Fruit fly (Drosophila melanogaster) whole organism, embryonic: ENCODE results near the gene mRpL10.
A peak's percentile ranks its signal among the peaks of the same experiment; 100 is the strongest.

Experiments
- Antp ChIP-seq: fragments of 200-800 bp; sonication (Bioruptor generic); optimal IDR thresholded peaks from 3 replicates; lab custom pipeline; 2016; ENCODE audit warnings: missing biosample characterization, missing genetic modification characterization
- Atf6 ChIP-seq: fragments of 200-800 bp; sonication (Bioruptor generic); IDR thresholded peaks from 2 replicates; pipeline ENCODE4 v1.3.6; 2022; ENCODE audit warnings: missing biosample characterization, missing genetic modification characterization
- Awh ChIP-seq: fragments of 200-800 bp; sonication (Bioruptor generic); IDR thresholded peaks from 2 replicates; pipeline ENCODE4, ENCODE4 v1.3.6; 2022; ENCODE audit warnings: missing biosample characterization, missing genetic modification characterization
- Bgb ChIP-seq: fragments of 200-800 bp; sonication (Bioruptor generic); IDR thresholded peaks from 2 replicates; pipeline ENCODE4 v1.3.6; 2022; ENCODE audit warnings: missing biosample characterization, missing genetic modification characterization; ENCODE audit not compliant: partially characterized antibody
- CG10565 ChIP-seq: fragments of 200-800 bp; sonication (Bioruptor generic); optimal IDR thresholded peaks from 3 replicates; lab custom pipeline; 2016; ENCODE audit warnings: missing biosample characterization, mild to moderate bottlenecking, missing genetic modification characterization
- CG11093 ChIP-seq: fragments of 200-800 bp; sonication (Bioruptor generic); IDR thresholded peaks from 3 replicates; pipeline ENCODE4 v1.3.6; 2022; ENCODE audit warnings: missing biosample characterization, missing genetic modification characterization
- CG12104 ChIP-seq: fragments of 200-800 bp; sonication (Bioruptor generic); optimal IDR thresholded peaks from 3 replicates; lab custom pipeline; 2016; ENCODE audit warnings: missing biosample characterization, missing genetic modification characterization
- CG13287 ChIP-seq: fragments of 200-800 bp; sonication (Bioruptor generic); IDR thresholded peaks from 2 replicates; pipeline ENCODE4 v1.3.6; 2022; ENCODE audit warnings: missing biosample characterization, missing genetic modification characterization; ENCODE audit not compliant: partially characterized antibody
- CG13424 ChIP-seq: fragments of 200-800 bp; sonication (Bioruptor generic); optimal IDR thresholded peaks from 2 replicates; lab custom pipeline; 2019; ENCODE audit warnings: missing biosample characterization, mild to moderate bottlenecking, missing genetic modification characterization, moderate library complexity
- CG16815 ChIP-seq: fragments of 200-800 bp; sonication (Bioruptor generic); optimal IDR thresholded peaks from 3 replicates; lab custom pipeline; 2017; ENCODE audit warnings: missing biosample characterization, mild to moderate bottlenecking, missing genetic modification characterization
- CG17186 ChIP-seq: fragments of 200-800 bp; sonication (Bioruptor generic); optimal IDR thresholded peaks from 3 replicates; lab custom pipeline; 2017; ENCODE audit warnings: missing biosample characterization, missing genetic modification reagents, missing genetic modification characterization
- CG34376 ChIP-seq: fragments of 200-800 bp; sonication (Bioruptor generic); optimal IDR thresholded peaks from 2 replicates; lab custom pipeline; 2018; ENCODE audit warnings: missing biosample characterization, mild to moderate bottlenecking, missing genetic modification characterization
- CG4404 ChIP-seq: fragments of 200-800 bp; sonication (Bioruptor generic); IDR thresholded peaks from 2 replicates; pipeline ENCODE4 v1.3.6; 2022; ENCODE audit warnings: missing biosample characterization, missing genetic modification characterization
- CG6175 ChIP-seq: fragments of 200-800 bp; sonication (Bioruptor generic); IDR thresholded peaks from 3 replicates; pipeline ENCODE4 v1.3.6; 2022; ENCODE audit warnings: missing biosample characterization, missing genetic modification characterization
- CG6765 ChIP-seq: fragments of 200-800 bp; sonication (Bioruptor generic); optimal IDR thresholded peaks from 3 replicates; lab custom pipeline; 2017; ENCODE audit warnings: missing biosample characterization, mild to moderate bottlenecking, missing genetic modification characterization
- CG7271 ChIP-seq: fragments of 200-800 bp; sonication (Bioruptor generic); optimal IDR thresholded peaks from 2 replicates; lab custom pipeline; 2018; ENCODE audit warnings: missing biosample characterization, mild to moderate bottlenecking, missing genetic modification characterization, moderate library complexity
- CG8924 ChIP-seq: fragments of 200-800 bp; optimal IDR thresholded peaks from 3 replicates; lab custom pipeline; 2019; ENCODE audit warnings: missing biosample characterization, mild to moderate bottlenecking, missing genetic modification characterization, moderate library complexity
- CG9215 ChIP-seq: fragments of 200-800 bp; sonication (Bioruptor generic); IDR thresholded peaks from 2 replicates; pipeline ENCODE4 v1.3.6; 2022; ENCODE audit warnings: missing biosample characterization, missing genetic modification characterization
- CG9932 ChIP-seq: fragments of 200-800 bp; sonication (Bioruptor generic); IDR thresholded peaks from 2 replicates; pipeline ENCODE4 v1.3.6; 2022; ENCODE audit warnings: missing biosample characterization, missing genetic modification characterization
- CTCF ChIP-seq: fragments of 200-800 bp; sonication (Bioruptor generic); optimal IDR thresholded peaks from 2 replicates; lab custom pipeline; 2017; ENCODE audit warnings: missing biosample characterization, mild to moderate bottlenecking, missing genetic modification characterization, moderate library complexity
- Hey ChIP-seq: fragments of 200-800 bp; sonication (Bioruptor generic); optimal IDR thresholded peaks from 3 replicates; lab custom pipeline; 2018; ENCODE audit warnings: missing biosample characterization, mild to moderate bottlenecking, missing genetic modification characterization
- Hr39 ChIP-seq: fragments of >200 bp; optimal IDR thresholded peaks from 2 replicates; lab custom pipeline; 2017
- MBD-R2 ChIP-seq: fragments of 200-800 bp; sonication (Bioruptor generic); IDR thresholded peaks from 2 replicates; pipeline ENCODE4 v1.3.6; 2022; ENCODE audit warnings: missing biosample characterization, missing genetic modification characterization
- NFAT ChIP-seq: fragments of 200-800 bp; sonication (Bioruptor generic); IDR thresholded peaks from 2 replicates; pipeline ENCODE4 v1.3.6; 2022; ENCODE audit warnings: missing biosample characterization, missing genetic modification characterization
- Six4 ChIP-seq: fragments of 200-800 bp; sonication (Bioruptor generic); optimal IDR thresholded peaks from 2 replicates; lab custom pipeline; 2016; ENCODE audit warnings: missing biosample characterization, missing genetic modification characterization
- Sox100B ChIP-seq: fragments of 200-800 bp; sonication (Bioruptor generic); optimal IDR thresholded peaks from 3 replicates; lab custom pipeline; 2018; ENCODE audit warnings: missing biosample characterization, mild to moderate bottlenecking, missing genetic modification characterization
- Spps ChIP-seq: fragments of 200-800 bp; sonication (Bioruptor generic); optimal IDR thresholded peaks from 2 replicates; lab custom pipeline; 2018; ENCODE audit warnings: missing biosample characterization, mild to moderate bottlenecking, missing genetic modification characterization
- TFAM ChIP-seq: fragments of 200-800 bp; sonication (Bioruptor generic); optimal IDR thresholded peaks from 2 replicates; lab custom pipeline; 2017; ENCODE audit warnings: missing biosample characterization, missing genetic modification characterization, inconsistent platforms
- Tbp ChIP-seq: fragments of >200 bp; optimal IDR thresholded peaks from 2 replicates; lab custom pipeline; 2018; ENCODE audit warnings: missing biosample characterization, missing genetic modification characterization
- abd-A ChIP-seq: fragments of 200-800 bp; sonication (Bioruptor generic); optimal IDR thresholded peaks from 3 replicates; lab custom pipeline; 2019; ENCODE audit warnings: missing biosample characterization, mild to moderate bottlenecking, missing genetic modification characterization, moderate library complexity
- ac ChIP-seq: fragments of 200-800 bp; sonication (Bioruptor generic); optimal IDR thresholded peaks from 3 replicates; lab custom pipeline; 2017; ENCODE audit warnings: missing biosample characterization, mild to moderate bottlenecking, missing genetic modification characterization
- al ChIP-seq: fragments of 200-800 bp; sonication (Bioruptor generic); IDR thresholded peaks from 2 replicates; pipeline ENCODE4 v1.3.6; 2022; ENCODE audit warnings: missing biosample characterization, missing genetic modification characterization
- amos ChIP-seq: fragments of 200-800 bp; sonication (Bioruptor generic); IDR thresholded peaks from 2 replicates; pipeline ENCODE4 v1.3.6; 2022; ENCODE audit warnings: missing biosample characterization, missing genetic modification characterization; ENCODE audit not compliant: partially characterized antibody
- dm ChIP-seq: fragments of 200-800 bp; sonication (Bioruptor generic); optimal IDR thresholded peaks from 3 replicates; lab custom pipeline; 2016; ENCODE audit warnings: missing biosample characterization, missing genetic modification characterization
- dpn ChIP-seq, 2 experiments: fragments of 200-800 bp; sonication (Bioruptor generic); optimal IDR thresholded peaks; 3 replicates each; lab custom pipeline; 2016; ENCODE audit warnings: missing biosample characterization in 2 of 2, missing genetic modification characterization in 2 of 2
- fd102C ChIP-seq: fragments of 200-800 bp; sonication (Bioruptor generic); optimal IDR thresholded peaks from 2 replicates; lab custom pipeline; 2018; ENCODE audit warnings: missing biosample characterization, mild to moderate bottlenecking, missing genetic modification characterization, moderate library complexity
- gce ChIP-seq: fragments of 200-800 bp; sonication (Bioruptor generic); IDR thresholded peaks from 3 replicates; pipeline ENCODE4 v1.3.6; 2022; ENCODE audit warnings: missing biosample characterization, missing genetic modification characterization
- gfzf ChIP-seq: fragments of 200-800 bp; sonication (Bioruptor generic); optimal IDR thresholded peaks from 2 replicates; lab custom pipeline; 2016; ENCODE audit warnings: missing biosample characterization, mild to moderate bottlenecking, missing genetic modification characterization, moderate library complexity
- odd ChIP-seq: fragments of 200-800 bp; sonication (Bioruptor generic); optimal IDR thresholded peaks from 2 replicates; lab custom pipeline; 2017; ENCODE audit warnings: missing biosample characterization, mild to moderate bottlenecking, missing genetic modification characterization
- pan ChIP-seq, 4 experiments: fragments of >200 bp in 3 of 4; fragments of 200-800 bp in 1 of 4; sonication (Bioruptor generic) in 1 of 4; optimal IDR thresholded peaks in 3 of 4; IDR thresholded peaks in 1 of 4; 2 replicates each; pipeline versions ENCODE4 v1.3.6 to Lab custom; 2017 to 2022; ENCODE audit warnings: missing biosample characterization in 2 of 4, missing genetic modification characterization in 2 of 4, mixed read lengths in 1 of 4
- pros ChIP-seq: fragments of 200-800 bp; sonication (Bioruptor generic); optimal IDR thresholded peaks from 3 replicates; lab custom pipeline; 2019; ENCODE audit warnings: missing biosample characterization, mild to moderate bottlenecking, missing genetic modification characterization, moderate library complexity
- row ChIP-seq: fragments of 200-800 bp; sonication (Bioruptor generic); IDR thresholded peaks from 3 replicates; pipeline ENCODE4 v1.3.6; 2022; ENCODE audit warnings: missing biosample characterization, missing genetic modification characterization
- schlank ChIP-seq: fragments of 200-800 bp; sonication (Bioruptor generic); optimal IDR thresholded peaks from 2 replicates; lab custom pipeline; 2018; ENCODE audit warnings: missing biosample characterization, mild to moderate bottlenecking, missing genetic modification characterization
- sisA ChIP-seq: fragments of 200-800 bp; sonication (Bioruptor generic); IDR thresholded peaks from 2 replicates; pipeline ENCODE4 v1.3.6; 2022; ENCODE audit warnings: missing biosample characterization, missing genetic modification characterization
- so ChIP-seq: fragments of 200-800 bp; sonication (Bioruptor generic); IDR thresholded peaks from 3 replicates; pipeline ENCODE4 v1.3.6; 2022; ENCODE audit warnings: missing biosample characterization, missing genetic modification characterization
- sob ChIP-seq: fragments of 200-800 bp; sonication (Bioruptor generic); IDR thresholded peaks from 2 replicates; pipeline ENCODE4 v1.3.6; 2022; ENCODE audit warnings: missing biosample characterization, missing genetic modification characterization
- tio ChIP-seq: fragments of 200-800 bp; sonication (Bioruptor generic); optimal IDR thresholded peaks from 2 replicates; lab custom pipeline; 2017; ENCODE audit warnings: missing biosample characterization, missing genetic modification characterization, inconsistent platforms
- trh ChIP-seq: fragments of 200-800 bp; sonication (Bioruptor generic); optimal IDR thresholded peaks from 2 replicates; lab custom pipeline; 2016; ENCODE audit warnings: missing biosample characterization, missing genetic modification characterization
- usp ChIP-seq: fragments of >200 bp; optimal IDR thresholded peaks from 2 replicates; lab custom pipeline; 2017; ENCODE audit warnings: missing biosample characterization, missing genetic modification characterization
- vnd ChIP-seq: fragments of 200-800 bp; sonication (Bioruptor generic); IDR thresholded peaks from 3 replicates; pipeline ENCODE4 v1.3.6; 2022; ENCODE audit warnings: missing biosample characterization, missing genetic modification characterization; ENCODE audit not compliant: partially characterized antibody
- wor ChIP-seq: fragments of 200-800 bp; sonication (Bioruptor generic); IDR thresholded peaks from 2 replicates; pipeline ENCODE4 v1.3.6; 2022; ENCODE audit warnings: missing biosample characterization, missing genetic modification characterization
- zen2 ChIP-seq: fragments of 200-800 bp; sonication (Bioruptor generic); IDR thresholded peaks from 3 replicates; pipeline ENCODE4 v1.3.6; 2022; ENCODE audit warnings: missing biosample characterization, missing genetic modification characterization; ENCODE audit not compliant: partially characterized antibody

The mRpL10 gene

DNA sequence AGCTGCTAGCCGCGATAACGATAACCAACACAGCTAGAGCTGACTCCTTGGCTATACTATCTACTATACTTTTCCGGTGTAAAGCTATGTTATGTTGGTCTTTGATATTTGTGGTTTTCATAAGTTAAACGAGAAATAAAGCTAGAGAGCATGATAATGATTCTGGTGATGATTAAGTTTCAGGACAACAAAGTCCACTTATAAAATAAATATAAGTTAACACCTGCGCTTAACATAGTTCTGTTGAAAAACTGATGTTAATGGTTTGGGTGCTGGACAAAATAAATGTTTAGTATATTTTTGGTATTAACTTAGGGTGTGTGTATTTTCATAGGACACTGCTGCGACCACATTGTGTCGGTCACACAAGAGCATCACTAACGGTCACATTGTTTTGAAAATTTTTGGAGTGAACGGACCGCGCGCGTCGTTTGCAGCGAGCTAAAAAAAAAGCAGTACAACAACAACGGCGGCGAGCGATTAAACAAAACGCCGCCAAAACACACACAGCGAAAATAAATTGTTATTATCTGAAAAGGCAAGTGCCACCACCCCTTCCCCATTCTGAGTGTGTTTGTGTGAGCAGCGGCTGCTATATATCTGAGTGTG is 44.8 kb upstream of the mRpL10 start, which contains the start of the genes CG33635 and spen (continued):
- TF ChIP-seq Atf6 (no peak), gfzf (GFP tag; lab: Kevin White, UChicago) (peak; percentile 97), dpn (GFP tag; optimal IDR thresholded peaks at IDR 0.05; lab: Kevin White, UChicago) (peak in 1 of 2 experiments; percentile 33), CG16815 (GFP tag; lab: Kevin White, UChicago) (no peak), CG6765 (peak; percentile 60), Awh (GFP tag; lab: Robert Waterston, UW) (no peak), Antp (no peak), CG10565 (GFP tag; lab: Kevin White, UChicago) (no peak), pros (GFP tag; lab: Kevin White, UChicago) (peak; percentile 59), pan (optimal IDR thresholded peaks at IDR 0.05; lab: Kevin White, UChicago) (no peak), pan (GFP tag; optimal IDR thresholded peaks at IDR 0.05 in 1 of 2, IDR thresholded peaks at IDR 0.05 in 1 of 2) (no peak), tio (GFP tag; lab: Kevin White, UChicago) (no peak), Tbp (GFP tag; lab: Kevin White, UChicago) (no peak), Six4 (no peak), fd102C (no peak), usp (no peak), CG13424 (tag; lab: Kevin White, UChicago) (peak; percentile 9), abd-A (tag; lab: Kevin White, UChicago) (peak; percentile 86), Spps (tag; lab: Kevin White, UChicago) (peak; percentile 35), NFAT (no peak), Bgb (GFP tag; lab: Robert Waterston, UW) (no peak), MBD-R2 (GFP tag; lab: Robert Waterston, UW) (no peak), CG9215 (GFP tag; lab: Robert Waterston, UW) (no peak), CG13287 (no peak), zen2 (no peak), so (GFP tag; lab: Robert Waterston, UW) (no peak), vnd (GFP tag; lab: Robert Waterston, UW) (no peak), trh (GFP tag; lab: Kevin White, UChicago) (no peak), Hey (tag; lab: Kevin White, UChicago) (peak; percentile 8), CG11093 (no peak), wor (GFP tag; lab: Robert Waterston, UW) (no peak), CG12104 (no peak), CTCF (no peak), sisA (GFP tag; lab: Robert Waterston, UW) (no peak), CG34376 (peak; percentile 88), CG17186 (GFP tag; lab: Kevin White, UChicago) (peak; percentile 97), al (GFP tag; lab: Robert Waterston, UW) (no peak), sob (GFP tag; lab: Robert Waterston, UW) (no peak), schlank (peak; percentile 15), CG8924 (peak; percentile 82), dm (GFP tag; lab: Kevin White, UChicago) (peak; percentile 25), ac (GFP tag; lab: Kevin White, UChicago) (no peak), amos (GFP tag; lab: Robert Waterston, UW) (no peak), odd (GFP tag; lab: Kevin White, UChicago) (no peak), CG6175 (GFP tag; lab: Robert Waterston, UW) (no peak), Hr39 (lab: Kevin White, UChicago) (no peak), gce (GFP tag; lab: Robert Waterston, UW) (no peak), CG4404 (no peak), Sox100B (GFP tag; lab: Kevin White, UChicago) (no peak), CG7271 (tag; lab: Kevin White, UChicago) (peak; percentile 74), row (GFP tag; lab: Robert Waterston, UW) (no peak), CG9932 (GFP tag; lab: Robert Waterston, UW) (no peak), TFAM (GFP tag; lab: Kevin White, UChicago) (no peak)
